Worm (Caenorhabditis elegans): Measurements from ENCODE around the gene his-2.

his-2 gene

ce11 chrV:16016977-16017376 is 25.1 kb downstream of the his-2 start:
- TF ChIP-seq ztf-28 (GFP tag; IDR thresholded peaks at IDR 0.05) (no peak), nhr-120 (GFP tag; IDR thresholded peaks at IDR 0.05) (no peak), nhr-179 (tag; optimal IDR thresholded peaks at IDR 0.05) (no peak), nfya-1 (tag; optimal IDR thresholded peaks at IDR 0.05; ENCODE audit: borderline replicate concordance, insufficient read depth) (no peak), nhr-90 (tag; optimal IDR thresholded peaks at IDR 0.05) (no peak), rec-8 (tag; optimal IDR thresholded peaks at IDR 0.05) (no peak), K12H6.12 (tag; optimal IDR thresholded peaks at IDR 0.05) (no peak), ztf-6 (GFP tag; IDR thresholded peaks at IDR 0.05) (no peak), repo-1 (tag; optimal IDR thresholded peaks at IDR 0.05) (no peak), hlh-12 (tag; optimal IDR thresholded peaks at IDR 0.05) (no peak), ztf-3 (GFP tag; optimal IDR thresholded peaks at IDR 0.05) (no peak), mcd-1 (GFP tag; IDR thresholded peaks at IDR 0.05) (no peak), ama-1 (optimal IDR thresholded peaks at IDR 0.05) (no peak), ama-1 (GFP tag; optimal IDR thresholded peaks at IDR 0.05) (no peak), egl-44 (GFP tag; IDR thresholded peaks at IDR 0.05) (no peak), bed-1 (GFP tag; IDR thresholded peaks at IDR 0.05) (no peak), bed-2 (GFP tag; IDR thresholded peaks at IDR 0.05) (no peak), hrde-1 (tag; optimal IDR thresholded peaks at IDR 0.05; ENCODE audit: borderline replicate concordance) (no peak), F22D6.2 (tag; optimal IDR thresholded peaks at IDR 0.05) (no peak), T07F8.4 (tag; optimal IDR thresholded peaks at IDR 0.05) (no peak), dpff-1 (tag; optimal IDR thresholded peaks at IDR 0.05) (no peak)

- no peak for TF ChIP-seq aptf-2 (GFP tag; conservative IDR thresholded peaks at IDR 0.05)
Observed at ce11 chrV:16015652-16016051, 26.4 kb downstream of the his-2 start, which contains the start of gene str-232. str-232 (minus strand) TSS chrV:16015752.

- TF ChIP-seq egrh-3 (GFP tag; IDR thresholded peaks at IDR 0.05) (no peak), hmg-1.2 (GFP tag; IDR thresholded peaks at IDR 0.05) (no peak), ztf-6 (GFP tag; IDR thresholded peaks at IDR 0.05) (no peak), ceh-27 (GFP tag; optimal IDR thresholded peaks at IDR 0.05) (no peak), mxl-1 (tag; optimal IDR thresholded peaks at IDR 0.05) (no peak), F49E8.2 (tag; optimal IDR thresholded peaks at IDR 0.05; ENCODE audit: insufficient read depth) (no peak)
Observed at ce11 chrV:16009564-16009963, 32.5 kb downstream of the his-2 start, which contains the start of gene str-233. str-233 (minus strand) TSS chrV:16009664.

- no peak for TF ChIP-seq D2030.7 (GFP tag; IDR thresholded peaks at IDR 0.05)
- TF ChIP-seq snpc-1.1 (tag; optimal IDR thresholded peaks at IDR 0.05; ENCODE audit: insufficient read depth), result no peak
- TF ChIP-seq xnd-1 (tag; optimal IDR thresholded peaks at IDR 0.05), result no peak
- TF ChIP-seq egl-44 (GFP tag; IDR thresholded peaks at IDR 0.05), result no peak
- no peak for TF ChIP-seq repo-1 (tag; optimal IDR thresholded peaks at IDR 0.05)
- no peak for TF ChIP-seq lin-40 (tag; optimal IDR thresholded peaks at IDR 0.05)
- no peak for TF ChIP-seq B0035.1 (tag; optimal IDR thresholded peaks at IDR 0.05)
- no peak for TF ChIP-seq ztf-28 (GFP tag; IDR thresholded peaks at IDR 0.05)
- no peak for TF ChIP-seq ztf-22 (GFP tag; optimal IDR thresholded peaks at IDR 0.05)
- TF ChIP-seq lsl-1 (GFP tag; optimal IDR thresholded peaks at IDR 0.05), result no peak
- TF ChIP-seq F52B5.7 (tag; optimal IDR thresholded peaks at IDR 0.05), result no peak
- TF ChIP-seq gei-17 (GFP tag; optimal IDR thresholded peaks at IDR 0.05), result no peak
- no peak for TF ChIP-seq F39B2.1 (GFP tag; IDR thresholded peaks at IDR 0.05)
- no peak for TF ChIP-seq nhr-80 (tag; optimal IDR thresholded peaks at IDR 0.05)
- no peak for TF ChIP-seq lin-54 (GFP tag; optimal IDR thresholded peaks at IDR 0.05)
- no peak for TF ChIP-seq aptf-3 (GFP tag; IDR thresholded peaks at IDR 0.05)
- TF ChIP-seq nfya-1 (tag; optimal IDR thresholded peaks at IDR 0.05; ENCODE audit: borderline replicate concordance, insufficient read depth), result no peak
- no peak for TF ChIP-seq F10E7.11 (tag; optimal IDR thresholded peaks at IDR 0.05)
- no peak for TF ChIP-seq ets-4 (GFP tag; optimal IDR thresholded peaks at IDR 0.05)
Observed at ce11 chrV:16007505-16007904, 34.6 kb downstream of the his-2 start, which contains the start of gene str-231. str-231 (minus strand) TSS chrV:16007605.

Data from whole organism, young adult.